Fruit fly (Drosophila melanogaster): ENCODE data around the gene CG16986.

CG16986 gene

DNA sequence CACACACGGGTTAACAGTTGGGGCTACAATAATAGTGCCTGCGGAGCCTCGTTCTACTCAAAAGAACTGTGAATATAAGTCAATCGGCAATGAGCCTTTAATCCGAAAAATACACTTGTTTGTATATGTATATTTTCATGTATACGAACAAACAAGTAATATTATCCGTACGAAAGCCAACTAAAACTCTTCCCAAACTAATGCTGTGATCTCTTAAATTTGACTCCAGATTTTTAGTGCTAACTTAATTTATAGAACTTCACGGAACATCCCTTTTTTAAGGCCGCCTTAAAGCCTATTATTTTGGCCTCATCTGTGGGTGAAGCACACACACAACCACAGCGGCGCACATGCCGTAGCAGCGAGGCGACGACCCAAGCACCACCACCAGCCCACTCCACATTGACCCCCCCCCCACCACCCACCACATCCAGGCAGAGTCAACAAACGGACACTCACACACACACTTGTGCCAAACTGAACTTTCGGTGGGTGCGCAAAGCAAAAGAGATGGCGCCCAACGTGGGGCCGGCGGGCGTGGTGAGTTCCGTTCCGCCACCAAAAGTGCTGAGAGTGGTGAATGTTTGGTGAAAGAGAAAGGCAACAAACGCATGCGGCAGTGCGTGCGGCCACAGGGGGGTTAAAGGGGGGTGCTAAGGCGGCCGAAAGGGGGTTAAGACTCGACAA, 15.9 kb upstream of the CG16986 start (continued):
- peak; percentile 82 for TF ChIP-seq lmd (GFP tag; IDR thresholded peaks at IDR 0.05)
- TF ChIP-seq CG18764 (GFP tag; optimal IDR thresholded peaks at IDR 0.05), result peak; percentile 66
- TF ChIP-seq Scr (GFP tag; IDR thresholded peaks at IDR 0.05; ENCODE audit: partially characterized antibody), result peak; percentile 22; the same call in 1 of the 2 replicates
- TF ChIP-seq schlank (tag; optimal IDR thresholded peaks at IDR 0.05), result peak; percentile 20
- peak; percentile 83 for TF ChIP-seq fd96Cb (tag; optimal IDR thresholded peaks at IDR 0.05)
- no peak for TF ChIP-seq pita (GFP tag; optimal IDR thresholded peaks at IDR 0.05)
- TF ChIP-seq D (optimal IDR thresholded peaks at IDR 0.05), result no peak
- TF ChIP-seq D (GFP tag; optimal IDR thresholded peaks at IDR 0.05), result peak; percentile 3
- peak; percentile 78 for TF ChIP-seq bab2 (GFP tag; optimal IDR thresholded peaks at IDR 0.05)
- peak; percentile 51 for TF ChIP-seq CG9876 (GFP tag; optimal IDR thresholded peaks at IDR 0.05)
- TF ChIP-seq sr (GFP tag; IDR thresholded peaks at IDR 0.05), result peak; percentile 44; the same call in 2 of the 3 replicates
- TF ChIP-seq Trl (optimal IDR thresholded peaks at IDR 0.05), result peak in 1 of 2 experiments; percentile 19
- TF ChIP-seq Trl (GFP tag; optimal IDR thresholded peaks at IDR 0.05), result peak; percentile 50
- no peak for TF ChIP-seq insv (GFP tag; optimal IDR thresholded peaks at IDR 0.05)
- TF ChIP-seq sug (tag; optimal IDR thresholded peaks at IDR 0.05), result peak; percentile 62
- TF ChIP-seq CG10565 (GFP tag; optimal IDR thresholded peaks at IDR 0.05), result no peak
- peak; percentile 20 for TF ChIP-seq TFAM (GFP tag; optimal IDR thresholded peaks at IDR 0.05)
- peak; percentile 68 for TF ChIP-seq Atf-2 (GFP tag; optimal IDR thresholded peaks at IDR 0.05)
- no peak; the same call in 1 of the 2 replicates for TF ChIP-seq CG31224 (GFP tag; IDR thresholded peaks at IDR 0.05)
- TF ChIP-seq Camta (GFP tag; optimal IDR thresholded peaks at IDR 0.05), result peak; percentile 79
- TF ChIP-seq Hr78 (GFP tag; optimal IDR thresholded peaks at IDR 0.05), result peak in 1 of 2 experiments; percentile 95
- peak; percentile 63 for TF ChIP-seq Bteb2 (GFP tag; optimal IDR thresholded peaks at IDR 0.05)
- peak; percentile 82 for TF ChIP-seq CG17568 (GFP tag; optimal IDR thresholded peaks at IDR 0.05)
- no peak for TF ChIP-seq her (GFP tag; optimal IDR thresholded peaks at IDR 0.05)
- no peak for TF ChIP-seq NFAT (GFP tag; IDR thresholded peaks at IDR 0.05)
- TF ChIP-seq nerfin-2 (GFP tag; IDR thresholded peaks at IDR 0.05; ENCODE audit: partially characterized antibody), result no peak
- TF ChIP-seq ham (GFP tag; IDR thresholded peaks at IDR 0.05), result no peak
- no peak for TF ChIP-seq corto (GFP tag; optimal IDR thresholded peaks at IDR 0.05)
- peak; percentile 65 for TF ChIP-seq NK7.1 (GFP tag; optimal IDR thresholded peaks at IDR 0.05)
- TF ChIP-seq yki (optimal IDR thresholded peaks at IDR 0.05), result no peak
- peak; percentile 46 for TF ChIP-seq CG17328 (GFP tag; IDR thresholded peaks at IDR 0.05)
- no peak for TF ChIP-seq lov (optimal IDR thresholded peaks at IDR 0.05)
- peak; percentile 65; the same call in 1 of the 3 replicates for TF ChIP-seq lov (GFP tag; IDR thresholded peaks at IDR 0.05)
- TF ChIP-seq dan (GFP tag; IDR thresholded peaks at IDR 0.05), result no peak
- peak; percentile 70 for TF ChIP-seq kni (GFP tag; optimal IDR thresholded peaks at IDR 0.05)
- peak; percentile 80 for TF ChIP-seq CG5180 (GFP tag; optimal IDR thresholded peaks at IDR 0.05)
- no peak for TF ChIP-seq usp (GFP tag; optimal IDR thresholded peaks at IDR 0.05)
- no peak for TF ChIP-seq Elba2 (GFP tag; optimal IDR thresholded peaks at IDR 0.05)
- TF ChIP-seq oc (tag; optimal IDR thresholded peaks at IDR 0.05), result peak; percentile 46
- peak; percentile 52; the same call in 1 of the 3 replicates for TF ChIP-seq Optix (GFP tag; IDR thresholded peaks at IDR 0.05)
- no peak for TF ChIP-seq CG1024 (GFP tag; IDR thresholded peaks at IDR 0.05)
- no peak for TF ChIP-seq Dp (GFP tag; optimal IDR thresholded peaks at IDR 0.05)
- TF ChIP-seq CG2199 (GFP tag; IDR thresholded peaks at IDR 0.05), result no peak
- TF ChIP-seq mam (GFP tag; optimal IDR thresholded peaks at IDR 0.05), result peak; percentile 70
- peak; percentile 86 for TF ChIP-seq ATbp (GFP tag; optimal IDR thresholded peaks at IDR 0.05)
- TF ChIP-seq Rfx (GFP tag; IDR thresholded peaks at IDR 0.05), result peak; percentile 60; the same call in 1 of the 2 replicates
- peak; percentile 69 for TF ChIP-seq Max (GFP tag; optimal IDR thresholded peaks at IDR 0.05)
- TF ChIP-seq hkb (optimal IDR thresholded peaks at IDR 0.05), result no peak
- peak; percentile 82 for TF ChIP-seq hkb (GFP tag; IDR thresholded peaks at IDR 0.05)
- TF ChIP-seq nom (GFP tag; optimal IDR thresholded peaks at IDR 0.05), result peak; percentile 43
- peak; percentile 38 for TF ChIP-seq Myb (GFP tag; optimal IDR thresholded peaks at IDR 0.05)

All from whole organism, embryonic.